Worm (Caenorhabditis elegans) whole organism, L4 larva: Measurements from ENCODE around the gene Y46G5A.20.

Source experiments
- F26F4.8 ChIP-seq: fragments of 200-800 bp; sonication (Bioruptor generic); conservative IDR thresholded peaks from 2 replicates; pipeline ENCODE4 v1.3.6; 2022; ENCODE audit warnings: missing genetic modification characterization, missing compliant biosample characterization
- F49E8.2 ChIP-seq: sonication (generic microtip); optimal IDR thresholded peaks from 2 replicates; lab custom pipeline; 2016; ENCODE audit warnings: missing compliant biosample characterization, mild to moderate bottlenecking, missing genetic modification characterization, borderline replicate concordance
- R02D3.7 ChIP-seq: fragments of 150-350 bp; sonication (generic microtip); optimal IDR thresholded peaks from 3 replicates; lab custom pipeline; 2014; ENCODE audit warnings: missing biosample characterization, missing genetic modification characterization
- T20F7.1 ChIP-seq: fragments of 200-800 bp; sonication (Bioruptor generic); optimal IDR thresholded peaks from 2 replicates; lab custom pipeline; 2018; ENCODE audit warnings: mild to moderate bottlenecking, missing genetic modification characterization, missing compliant biosample characterization
- T26A8.4 ChIP-seq: fragments of 200-800 bp; sonication (Bioruptor generic); IDR thresholded peaks from 2 replicates; pipeline ENCODE4 v1.3.6; 2022; ENCODE audit warnings: missing genetic modification characterization, missing compliant biosample characterization
- ZK546.5 ChIP-seq, 2 experiments: sonication (generic microtip); optimal IDR thresholded peaks; 2 replicates each; lab custom pipeline; 2017; ENCODE audit warnings: missing biosample characterization in 2 of 2, missing genetic modification characterization in 2 of 2
- aha-1 ChIP-seq: fragments of 150-350 bp; peaks from one replicate; lab custom pipeline; 2014; ENCODE audit warnings: missing biosample characterization, missing genetic modification characterization
- aly-2 ChIP-seq: sonication (generic microtip); optimal IDR thresholded peaks from 2 replicates; lab custom pipeline; 2018; ENCODE audit warnings: missing biosample characterization, missing genetic modification characterization
- ceh-44 ChIP-seq: fragments of 200-800 bp; sonication (Bioruptor generic); IDR thresholded peaks from 2 replicates; pipeline ENCODE4 v1.3.6; 2022; ENCODE audit warnings: missing genetic modification reagents, missing genetic modification characterization, missing compliant biosample characterization
- daf-16 ChIP-seq, 3 experiments: sonication (generic microtip); optimal IDR thresholded peaks; 2 replicates each; lab custom pipeline; 2016 to 2017; ENCODE audit warnings: missing genetic modification characterization in 3 of 3, missing genetic modification reagents in 3 of 3, mild to moderate bottlenecking in 2 of 3, missing compliant biosample characterization in 2 of 3, missing biosample characterization in 1 of 3, moderate library complexity in 1 of 3
- daf-8 ChIP-seq: fragments of 200-800 bp; sonication (Bioruptor generic); IDR thresholded peaks from 2 replicates; pipeline ENCODE4 v1.3.6; 2022; ENCODE audit warnings: missing genetic modification characterization, missing compliant biosample characterization
- dmd-8 ChIP-seq: fragments of 200-800 bp; sonication (Bioruptor generic); IDR thresholded peaks from 2 replicates; pipeline ENCODE4 v1.3.6; 2022; ENCODE audit warnings: missing genetic modification characterization, missing compliant biosample characterization
- dve-1 ChIP-seq: sonication (generic microtip); optimal IDR thresholded peaks from 2 replicates; lab custom pipeline; 2017; ENCODE audit warnings: antibody characterized with exemption, mild to moderate bottlenecking, missing genetic modification characterization, missing compliant biosample characterization; ENCODE audit not compliant: insufficient read depth
- egl-43 ChIP-seq: fragments of 200-800 bp; sonication (Bioruptor generic); IDR thresholded peaks from 2 replicates; pipeline ENCODE4 v1.3.6; 2022; ENCODE audit warnings: missing genetic modification reagents, missing genetic modification characterization, missing compliant biosample characterization
- fkh-10 ChIP-seq: fragments of 150-350 bp; optimal IDR thresholded peaks from 2 replicates; lab custom pipeline; 2014; ENCODE audit warnings: missing biosample characterization, missing genetic modification reagents, missing genetic modification characterization
- fos-1 ChIP-seq: fragments of 150-350 bp; optimal IDR thresholded peaks from 2 replicates; lab custom pipeline; 2014; ENCODE audit warnings: missing biosample characterization, missing genetic modification characterization
- hlh-11 ChIP-seq: fragments of 200-800 bp; sonication (Bioruptor generic); optimal IDR thresholded peaks from 2 replicates; lab custom pipeline; 2018; ENCODE audit warnings: mild to moderate bottlenecking, missing genetic modification characterization, missing compliant biosample characterization
- lim-7 ChIP-seq: fragments of 200-800 bp; sonication (Bioruptor generic); IDR thresholded peaks from 2 replicates; pipeline ENCODE4 v1.3.6; 2022; ENCODE audit warnings: missing genetic modification characterization, missing compliant biosample characterization
- lin-1 ChIP-seq: fragments of 200-800 bp; sonication (Bioruptor generic); IDR thresholded peaks from 2 replicates; pipeline ENCODE4 v1.3.6; 2022; ENCODE audit warnings: missing genetic modification reagents, missing genetic modification characterization, missing compliant biosample characterization
- lin-13 ChIP-seq: fragments of 150-350 bp; optimal IDR thresholded peaks from 2 replicates; lab custom pipeline; 2014; ENCODE audit warnings: missing biosample characterization, missing genetic modification reagents, missing genetic modification characterization
- lin-15B ChIP-seq: fragments of 150-350 bp; sonication (generic microtip); optimal IDR thresholded peaks from 3 replicates; lab custom pipeline; 2014; ENCODE audit warnings: missing biosample characterization, missing genetic modification characterization
- lin-39 ChIP-seq: fragments of 150-350 bp; optimal IDR thresholded peaks from 2 replicates; lab custom pipeline; 2014; ENCODE audit warnings: missing biosample characterization, missing genetic modification reagents, missing genetic modification characterization
- lsy-2 ChIP-seq, 2 experiments: fragments of 150-350 bp in 1 of 2; sonication (generic microtip) in 1 of 2; optimal IDR thresholded peaks; 2 replicates each; lab custom pipeline; 2014 to 2017; ENCODE audit warnings: missing biosample characterization in 2 of 2, missing genetic modification characterization in 2 of 2
- madf-5 ChIP-seq, 2 experiments: fragments of 200-800 bp; sonication (Bioruptor generic); IDR thresholded peaks; 2 replicates each; pipeline ENCODE4 v1.3.6; 2022; ENCODE audit warnings: missing compliant biosample characterization in 2 of 2, missing genetic modification characterization in 2 of 2
- madf-9 ChIP-seq: fragments of 200-800 bp; sonication (Bioruptor generic); conservative IDR thresholded peaks from 2 replicates; pipeline ENCODE4 v1.3.6; 2022; ENCODE audit warnings: missing genetic modification reagents, missing genetic modification characterization, missing compliant biosample characterization
- mdt-29 ChIP-seq: fragments of 200-800 bp; sonication (Bioruptor generic); IDR thresholded peaks from 2 replicates; pipeline ENCODE4 v1.3.6; 2022; ENCODE audit warnings: missing genetic modification reagents, missing genetic modification characterization, missing compliant biosample characterization
- mep-1 ChIP-seq: fragments of 150-350 bp; sonication (generic microtip); optimal IDR thresholded peaks from 3 replicates; lab custom pipeline; 2014; ENCODE audit warnings: missing biosample characterization, missing genetic modification characterization
- mes-2 ChIP-seq: sonication (generic microtip); optimal IDR thresholded peaks from 2 replicates; lab custom pipeline; 2016; ENCODE audit warnings: missing genotype, mild to moderate bottlenecking, missing genetic modification characterization, missing compliant biosample characterization; ENCODE audit not compliant: poor library complexity, severe bottlenecking
- mxl-2 ChIP-seq: fragments of 200-800 bp; sonication (Bioruptor generic); conservative IDR thresholded peaks from 2 replicates; pipeline ENCODE4 v1.3.6; 2022; ENCODE audit warnings: missing genetic modification reagents, missing genetic modification characterization, missing compliant biosample characterization
- mxl-3 ChIP-seq: fragments of 200-800 bp; sonication (Bioruptor generic); optimal IDR thresholded peaks from 2 replicates; lab custom pipeline; 2018; ENCODE audit warnings: mild to moderate bottlenecking, missing genetic modification characterization, missing compliant biosample characterization
- nhr-102 ChIP-seq: sonication (generic microtip); optimal IDR thresholded peaks from 2 replicates; lab custom pipeline; 2016; ENCODE audit warnings: mild to moderate bottlenecking, missing genetic modification characterization, moderate library complexity, missing compliant biosample characterization
- nhr-111 ChIP-seq: fragments of 200-800 bp; sonication (Bioruptor generic); optimal IDR thresholded peaks from 2 replicates; lab custom pipeline; 2018; ENCODE audit warnings: mild to moderate bottlenecking, missing genetic modification characterization, missing compliant biosample characterization
- nhr-28 ChIP-seq: fragments of 150-350 bp; optimal IDR thresholded peaks from 2 replicates; lab custom pipeline; 2014; ENCODE audit warnings: missing biosample characterization, missing genetic modification characterization
- nhr-41 ChIP-seq: fragments of 200-800 bp; sonication (Bioruptor generic); IDR thresholded peaks from 2 replicates; pipeline ENCODE4 v1.3.6; 2022; ENCODE audit warnings: missing genetic modification reagents, missing genetic modification characterization, missing compliant biosample characterization
- nhr-76 ChIP-seq: fragments of 150-350 bp; optimal IDR thresholded peaks from 2 replicates; lab custom pipeline; 2014; ENCODE audit warnings: missing biosample characterization, missing genetic modification characterization
- nhr-77 ChIP-seq: fragments of 150-350 bp; optimal IDR thresholded peaks from 2 replicates; lab custom pipeline; 2014; ENCODE audit warnings: missing biosample characterization, missing genetic modification characterization
- php-3 ChIP-seq: fragments of 200-800 bp; sonication (Bioruptor generic); IDR thresholded peaks from 2 replicates; pipeline ENCODE4 v1.3.6; 2022; ENCODE audit warnings: missing genetic modification reagents, missing genetic modification characterization, missing compliant biosample characterization
- rbr-2 ChIP-seq: sonication (generic microtip); optimal IDR thresholded peaks from 2 replicates; lab custom pipeline; 2016; ENCODE audit warnings: missing genotype, missing genetic modification characterization, missing compliant biosample characterization
- saeg-2 ChIP-seq: fragments of 200-800 bp; sonication (Bioruptor generic); IDR thresholded peaks from 2 replicates; pipeline ENCODE4 v1.3.6; 2022; ENCODE audit warnings: missing genetic modification reagents, missing genetic modification characterization, missing compliant biosample characterization
- sdz-12 ChIP-seq: fragments of 200-800 bp; sonication (Bioruptor generic); optimal IDR thresholded peaks from 2 replicates; lab custom pipeline; 2018; ENCODE audit warnings: mild to moderate bottlenecking, missing genetic modification characterization, missing compliant biosample characterization
- set-16 ChIP-seq: fragments of 200-800 bp; sonication (Bioruptor generic); IDR thresholded peaks from 2 replicates; pipeline ENCODE4 v1.3.6; 2022; ENCODE audit warnings: missing genetic modification reagents, missing genetic modification characterization, missing compliant biosample characterization
- tag-97 ChIP-seq: fragments of 200-800 bp; sonication (Bioruptor generic); IDR thresholded peaks from 2 replicates; pipeline ENCODE4 v1.3.6; 2022; ENCODE audit warnings: missing genetic modification characterization, missing compliant biosample characterization
- unc-130 ChIP-seq: sonication (generic microtip); optimal IDR thresholded peaks from 2 replicates; lab custom pipeline; 2016; ENCODE audit warnings: missing genetic modification reagents, missing genetic modification characterization, missing compliant biosample characterization
- unc-62 ChIP-seq, 3 experiments: fragments of 150-350 bp in 1 of 3; sonication (generic microtip); optimal IDR thresholded peaks in 2 of 3; peaks in 1 of 3; 1 replicate in 1 of 3; 2 replicates in 2 of 3; lab custom pipeline; 2014 to 2017; ENCODE audit warnings: missing biosample characterization in 3 of 3, missing genetic modification characterization in 3 of 3, missing genetic modification reagents in 3 of 3, missing genotype in 1 of 3
- vab-7 ChIP-seq: fragments of 200-800 bp; sonication (Bioruptor generic); IDR thresholded peaks from 2 replicates; pipeline ENCODE4 v1.3.6; 2022; ENCODE audit warnings: missing genetic modification reagents, missing genetic modification characterization, missing compliant biosample characterization
- zag-1 ChIP-seq: fragments of 150-350 bp; optimal IDR thresholded peaks from 2 replicates; lab custom pipeline; 2014; ENCODE audit warnings: missing biosample characterization, missing genetic modification characterization
- zip-11 ChIP-seq: fragments of 200-800 bp; sonication (Bioruptor generic); IDR thresholded peaks from 2 replicates; pipeline ENCODE4 v1.3.6; 2022; ENCODE audit warnings: missing genetic modification characterization, missing compliant biosample characterization

Y46G5A.20 gene

ce11 chrII:12795188-12795587, 15.6 kb upstream of the Y46G5A.20 start (continued):
- TF ChIP-seq sdz-12 (GFP tag; lab: Kevin White, UChicago) (peak; percentile 77), nhr-76 (no peak), nhr-77 (tag; lab: Kevin White, UChicago) (no peak), lin-13 (no peak), mep-1 (tag; lab: Kevin White, UChicago) (peak; percentile 29), lin-1 (no peak), nhr-111 (GFP tag; lab: Kevin White, UChicago) (no peak), egl-43 (no peak), zag-1 (tag; lab: Kevin White, UChicago) (no peak), aly-2 (no peak), aha-1 (tag; lab: Kevin White, UChicago) (peak; percentile 87), ceh-44 (GFP tag; lab: Robert Waterston, UW) (no peak), nhr-41 (GFP tag; lab: Robert Waterston, UW) (no peak), unc-62 (GFP tag; optimal IDR thresholded peaks at IDR 0.05 in 1 of 2; lab: Kevin White, UChicago) (no peak), unc-62 (tag; optimal IDR thresholded peaks at IDR 0.05; lab: Kevin White, UChicago) (no peak), F26F4.8 (GFP tag; lab: Robert Waterston, UW) (0 out of 2 replicates have a peak, but pooled peaks have one; percentile 23), vab-7 (no peak), mes-2 (tag; lab: Kevin White, UChicago) (no peak), nhr-28 (tag; lab: Kevin White, UChicago) (no peak), php-3 (peak; percentile 56; the same call in 1 of the 2 replicates), madf-9 (GFP tag; lab: Robert Waterston, UW) (no peak), daf-8 (no peak), tag-97 (no peak), T26A8.4 (peak; percentile 71; the same call in 1 of the 2 replicates)

DNA sequence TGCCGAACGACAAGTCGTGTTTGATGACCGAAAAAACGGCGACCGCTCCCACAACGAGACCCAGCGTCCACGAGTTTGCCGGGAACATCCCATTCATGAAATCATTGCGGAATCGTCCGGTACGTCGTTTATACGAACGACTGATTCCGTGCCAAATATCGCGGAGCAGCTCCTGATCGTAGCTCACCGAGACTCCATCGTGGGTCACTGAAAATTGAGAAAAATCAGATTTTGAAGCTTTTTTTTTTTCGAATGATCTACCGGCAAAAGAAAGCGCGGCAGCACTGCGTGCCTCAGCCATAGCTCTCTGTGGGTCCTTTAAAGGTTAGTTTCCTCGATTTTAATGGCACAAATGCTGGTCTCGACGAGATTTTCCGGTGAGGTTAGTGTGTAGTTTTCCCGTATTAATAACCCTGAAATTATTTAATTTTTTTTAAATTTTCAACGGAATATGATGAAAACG, 14.7 kb upstream of the Y46G5A.20 start, which contains the start of gene cpt-1:
TSS of gene cpt-1 (minus strand) at position 413 of the 463 bp plus-strand sequence.
- TF ChIP-seq mxl-3 (GFP tag; lab: Kevin White, UChicago): peak; percentile 3
- no peak for TF ChIP-seq aly-2
- peak; percentile 22; the same call in 1 of the 2 replicates for TF ChIP-seq set-16 (GFP tag; lab: Robert Waterston, UW)
- peak; percentile 1 for TF ChIP-seq hlh-11
- peak; percentile 58; the same call in 1 of the 2 replicates for TF ChIP-seq egl-43
- TF ChIP-seq T26A8.4: peak; percentile 73
- peak; percentile 93 for TF ChIP-seq aha-1 (tag; lab: Kevin White, UChicago)
- TF ChIP-seq F49E8.2 (tag; lab: Kevin White, UChicago): no peak

DNA sequence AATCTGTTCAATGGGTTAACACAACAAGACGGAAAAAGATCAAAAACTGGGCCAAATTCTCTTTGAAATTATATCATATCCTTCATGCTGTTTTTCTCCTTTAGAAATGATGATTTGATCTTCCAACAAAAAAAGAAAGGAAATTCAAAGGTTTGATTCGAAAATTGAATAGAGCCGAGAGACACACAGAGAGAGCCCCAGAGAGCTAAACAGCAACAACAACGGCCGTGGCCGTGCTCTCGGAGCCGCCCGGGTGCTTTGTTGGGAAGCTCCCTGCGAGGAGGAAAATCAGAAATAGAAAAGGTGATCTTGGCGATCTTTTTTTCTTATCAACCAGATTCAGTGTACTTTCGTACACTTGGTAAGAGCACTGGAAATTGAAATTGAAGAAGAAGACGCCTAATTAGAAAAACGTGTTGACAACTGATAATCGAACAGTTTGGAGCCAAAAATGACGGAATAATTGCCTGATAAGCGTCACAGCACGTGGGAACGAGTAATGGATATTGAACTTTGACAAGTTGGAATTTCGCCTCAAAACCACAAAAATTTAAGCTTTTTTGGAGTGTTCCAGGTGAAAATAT, 13.5 kb upstream of the Y46G5A.20 start:
- no peak for TF ChIP-seq fkh-10 (GFP tag; lab: Kevin White, UChicago)
- no peak for TF ChIP-seq daf-16 (GFP tag; optimal IDR thresholded peaks at IDR 0.05; lab: Kevin White, UChicago)
- TF ChIP-seq daf-16 (tag; optimal IDR thresholded peaks at IDR 0.05; lab: Kevin White, UChicago): peak; percentile 97
- no peak for TF ChIP-seq lin-15B (tag; lab: Kevin White, UChicago)
- no peak for TF ChIP-seq lin-13
- no peak for TF ChIP-seq ZK546.5 (tag; optimal IDR thresholded peaks at IDR 0.05; lab: Kevin White, UChicago)
- no peak for TF ChIP-seq saeg-2
- TF ChIP-seq lin-39: no peak
- TF ChIP-seq T20F7.1 (GFP tag; lab: Kevin White, UChicago): peak; percentile 27
- no peak for TF ChIP-seq R02D3.7 (tag; lab: Kevin White, UChicago)
- peak; percentile 63 for TF ChIP-seq dve-1 (tag; lab: Kevin White, UChicago)
- no peak for TF ChIP-seq fos-1 (tag; lab: Kevin White, UChicago)
- no peak; the same call in 1 of the 2 replicates for TF ChIP-seq mdt-29 (GFP tag; lab: Robert Waterston, UW)
- TF ChIP-seq nhr-102 (tag; lab: Kevin White, UChicago): no peak
- TF ChIP-seq rbr-2 (tag; lab: Kevin White, UChicago): no peak
- peak in 1 of 2 experiments; percentile 35 for TF ChIP-seq lsy-2 (tag; optimal IDR thresholded peaks at IDR 0.05; lab: Kevin White, UChicago)
- TF ChIP-seq mxl-2 (GFP tag; lab: Robert Waterston, UW): no peak
- TF ChIP-seq sdz-12 (GFP tag; lab: Kevin White, UChicago): peak; percentile 48
- no peak for TF ChIP-seq dmd-8
- TF ChIP-seq madf-5 (GFP tag; IDR thresholded peaks at IDR 0.05; lab: Robert Waterston, UW): no peak
- TF ChIP-seq lim-7: no peak
- no peak for TF ChIP-seq tag-97
- TF ChIP-seq unc-62 (GFP tag; optimal IDR thresholded peaks at IDR 0.05 in 1 of 2; lab: Kevin White, UChicago): peak in 1 of 2 experiments; percentile 53
- no peak for TF ChIP-seq unc-62 (tag; optimal IDR thresholded peaks at IDR 0.05; lab: Kevin White, UChicago)
- no peak for TF ChIP-seq unc-130
- TF ChIP-seq zip-11 (GFP tag; lab: Robert Waterston, UW): no peak
